Worm (Caenorhabditis elegans) whole organism, midembryonic: ENCODE measurements around the gene ZK418.2.

ENCODE experiments used
- flt-1 ChIP-seq: fragments of 200-800 bp; sonication (Bioruptor generic); IDR thresholded peaks from 2 replicates; pipeline ENCODE4 v1.3.6; 2022; ENCODE audit warnings: missing genetic modification characterization, missing compliant biosample characterization
- med-1 ChIP-seq: sonication (generic microtip); optimal IDR thresholded peaks from 2 replicates; lab custom pipeline; 2017; ENCODE audit warnings: missing genetic modification characterization, mild to moderate bottlenecking, missing compliant biosample characterization, antibody characterized with exemption, missing genetic modification reagents; ENCODE audit not compliant: insufficient read depth

DNA sequence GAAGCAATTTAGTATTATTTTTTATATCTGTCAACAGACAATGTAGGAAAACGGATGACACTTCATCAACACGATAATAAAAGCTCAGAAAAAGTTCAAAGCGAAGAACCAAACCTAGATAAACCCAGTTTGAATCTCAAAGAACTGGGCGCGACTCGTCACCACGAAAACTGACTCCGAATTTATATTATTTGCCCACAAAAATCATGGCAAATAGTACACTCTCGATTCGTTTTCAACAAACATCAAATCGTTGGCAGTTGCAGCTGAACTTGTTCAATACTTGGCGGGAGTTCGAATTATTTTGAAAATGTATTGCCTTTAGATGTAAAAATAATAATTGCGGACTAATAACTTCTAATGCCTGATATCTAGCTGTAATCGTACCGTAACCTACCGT, 8.0 kb upstream of the ZK418.2 start:
- no peak for TF ChIP-seq flt-1 (GFP tag; lab: Robert Waterston, UW)
- no peak for TF ChIP-seq med-1 (GFP tag; lab: Kevin White, UChicago)
